Worm (Caenorhabditis elegans) whole organism, L2 larva: ENCODE data around the gene vha-2.

Experiments used
- C34F6.9 ChIP-seq: fragments of 150-350 bp; optimal IDR thresholded peaks from 2 replicates; lab custom pipeline; 2014; ENCODE audit warnings: missing biosample characterization, missing genetic modification characterization
- F13H6.1 ChIP-seq: sonication (generic microtip); optimal IDR thresholded peaks from 2 replicates; lab custom pipeline; 2016; ENCODE audit warnings: missing genetic modification characterization, missing compliant biosample characterization
- R02D3.7 ChIP-seq: fragments of 150-350 bp; optimal IDR thresholded peaks from 2 replicates; lab custom pipeline; 2014; ENCODE audit warnings: missing biosample characterization, missing genetic modification characterization
- Y55F3AM.14 ChIP-seq: fragments of 200-800 bp; sonication (Bioruptor generic); optimal IDR thresholded peaks from 2 replicates; lab custom pipeline; 2018; ENCODE audit warnings: mild to moderate bottlenecking, missing genetic modification characterization, missing compliant biosample characterization
- ZK546.5 ChIP-seq: sonication (generic microtip); optimal IDR thresholded peaks from 2 replicates; lab custom pipeline; 2017; ENCODE audit warnings: missing biosample characterization, missing genetic modification characterization
- alr-1 ChIP-seq: fragments of 150-350 bp; optimal IDR thresholded peaks from 2 replicates; lab custom pipeline; 2014; ENCODE audit warnings: missing biosample characterization, missing genetic modification characterization
- aly-2 ChIP-seq: fragments of 150-350 bp; optimal IDR thresholded peaks from 2 replicates; lab custom pipeline; 2014; ENCODE audit warnings: missing biosample characterization, missing genetic modification characterization
- ama-1 ChIP-seq: fragments of 150-350 bp; optimal IDR thresholded peaks from 2 replicates; lab custom pipeline; 2018; ENCODE audit warnings: inconsistent platforms
- blmp-1 ChIP-seq: sonication (generic microtip); optimal IDR thresholded peaks from 2 replicates; lab custom pipeline; 2017; ENCODE audit warnings: missing genetic modification characterization, mild to moderate bottlenecking, missing compliant biosample characterization, antibody characterized with exemption, moderate library complexity; ENCODE audit not compliant: insufficient read depth
- ceh-16 ChIP-seq: fragments of 150-350 bp; optimal IDR thresholded peaks from 2 replicates; lab custom pipeline; 2014; ENCODE audit warnings: missing biosample characterization, missing genetic modification characterization
- ceh-82 ChIP-seq: fragments of 150-350 bp; optimal IDR thresholded peaks from 2 replicates; lab custom pipeline; 2014; ENCODE audit warnings: missing biosample characterization, missing genetic modification characterization
- crh-2 ChIP-seq: sonication (generic microtip); optimal IDR thresholded peaks from 2 replicates; lab custom pipeline; 2017; ENCODE audit warnings: missing biosample characterization, missing genetic modification characterization
- dmd-4 ChIP-seq: sonication (generic microtip); optimal IDR thresholded peaks from 2 replicates; lab custom pipeline; 2017; ENCODE audit warnings: missing biosample characterization, missing genetic modification characterization
- egl-27 ChIP-seq: sonication (generic microtip); optimal IDR thresholded peaks from 3 replicates; lab custom pipeline; 2017; ENCODE audit warnings: missing biosample characterization, missing genetic modification reagents, missing genetic modification characterization
- elt-1 ChIP-seq: fragments of 150-350 bp; optimal IDR thresholded peaks from 2 replicates; lab custom pipeline; 2014; ENCODE audit warnings: missing biosample characterization, missing genetic modification characterization
- fos-1 ChIP-seq: fragments of 150-350 bp; optimal IDR thresholded peaks from 2 replicates; lab custom pipeline; 2014; ENCODE audit warnings: missing biosample characterization, missing genetic modification characterization
- gmeb-1 ChIP-seq: fragments of 150-350 bp; optimal IDR thresholded peaks from 2 replicates; lab custom pipeline; 2014; ENCODE audit warnings: missing biosample characterization, missing genetic modification characterization
- lin-11 ChIP-seq: fragments of 150-350 bp; sonication (generic microtip); optimal IDR thresholded peaks from 2 replicates; lab custom pipeline; 2014; ENCODE audit warnings: missing biosample characterization, missing genetic modification characterization, inconsistent platforms, mixed read lengths
- lin-39 ChIP-seq: fragments of 150-350 bp; optimal IDR thresholded peaks from 2 replicates; lab custom pipeline; 2014; ENCODE audit warnings: missing biosample characterization, missing genetic modification reagents, missing genetic modification characterization
- lsy-2 ChIP-seq, 2 experiments: fragments of 150-350 bp in 1 of 2; sonication (generic microtip) in 1 of 2; optimal IDR thresholded peaks; 2 replicates each; lab custom pipeline; 2014 to 2017; ENCODE audit warnings: missing biosample characterization in 2 of 2, missing genetic modification characterization in 2 of 2
- mab-5 ChIP-seq: fragments of 150-350 bp; optimal IDR thresholded peaks from 2 replicates; lab custom pipeline; 2014; ENCODE audit warnings: missing biosample characterization, missing genetic modification characterization
- mbf-1 ChIP-seq: sonication (generic microtip); optimal IDR thresholded peaks from 2 replicates; lab custom pipeline; 2017; ENCODE audit warnings: missing biosample characterization, missing genetic modification characterization
- mdl-1 ChIP-seq, 2 experiments: fragments of 150-350 bp in 1 of 2; sonication (generic microtip) in 1 of 2; optimal IDR thresholded peaks; 2 replicates each; lab custom pipeline; 2017; ENCODE audit warnings: missing biosample characterization in 2 of 2, missing genetic modification characterization in 2 of 2
- nhr-11 ChIP-seq: fragments of 150-350 bp; optimal IDR thresholded peaks from 2 replicates; lab custom pipeline; 2014; ENCODE audit warnings: missing biosample characterization, missing genetic modification characterization
- nhr-12 ChIP-seq: fragments of 150-350 bp; optimal IDR thresholded peaks from 2 replicates; lab custom pipeline; 2014; ENCODE audit warnings: missing biosample characterization, missing genetic modification characterization
- nhr-129 ChIP-seq: fragments of 150-350 bp; optimal IDR thresholded peaks from 2 replicates; lab custom pipeline; 2014; ENCODE audit warnings: missing biosample characterization, missing genetic modification characterization
- nhr-21 ChIP-seq: fragments of 150-350 bp; optimal IDR thresholded peaks from 2 replicates; lab custom pipeline; 2014; ENCODE audit warnings: missing biosample characterization, missing genetic modification characterization
- nhr-23 ChIP-seq: fragments of 150-350 bp; optimal IDR thresholded peaks from 2 replicates; lab custom pipeline; 2014; ENCODE audit warnings: missing biosample characterization, missing genetic modification reagents, missing genetic modification characterization
- nhr-25 ChIP-seq: fragments of 150-350 bp; sonication (generic microtip); optimal IDR thresholded peaks from 3 replicates; lab custom pipeline; 2014; ENCODE audit warnings: missing biosample characterization, missing genetic modification characterization
- nhr-6 ChIP-seq: fragments of 150-350 bp; optimal IDR thresholded peaks from 2 replicates; lab custom pipeline; 2014; ENCODE audit warnings: missing biosample characterization, missing genetic modification characterization
- nhr-77 ChIP-seq: fragments of 150-350 bp; optimal IDR thresholded peaks from 2 replicates; lab custom pipeline; 2014; ENCODE audit warnings: missing biosample characterization, missing genetic modification characterization
- peb-1 ChIP-seq: fragments of 150-350 bp; optimal IDR thresholded peaks from 2 replicates; lab custom pipeline; 2014; ENCODE audit warnings: missing biosample characterization, missing genetic modification characterization
- sem-4 ChIP-seq: fragments of 150-350 bp; optimal IDR thresholded peaks from 2 replicates; lab custom pipeline; 2014; ENCODE audit warnings: missing biosample characterization, missing genetic modification reagents, missing genetic modification characterization
- skn-1 ChIP-seq: sonication (generic microtip); optimal IDR thresholded peaks from 2 replicates; lab custom pipeline; 2017; ENCODE audit warnings: missing biosample characterization, missing genetic modification characterization
- sma-9 ChIP-seq, 2 experiments: fragments of 150-350 bp in 1 of 2; sonication (generic microtip) in 1 of 2; optimal IDR thresholded peaks; 2 replicates each; lab custom pipeline; 2014 to 2016; ENCODE audit warnings: missing genetic modification characterization in 2 of 2, mild to moderate bottlenecking in 1 of 2, missing biosample characterization in 1 of 2, missing compliant biosample characterization in 1 of 2, missing genetic modification reagents in 1 of 2, moderate library complexity in 1 of 2
- unc-39 ChIP-seq: fragments of 150-350 bp; optimal IDR thresholded peaks from 2 replicates; lab custom pipeline; 2014; ENCODE audit warnings: missing biosample characterization, missing genetic modification characterization
- zag-1 ChIP-seq: fragments of 150-350 bp; optimal IDR thresholded peaks from 2 replicates; lab custom pipeline; 2014; ENCODE audit warnings: missing biosample characterization, missing genetic modification characterization
- ztf-1 ChIP-seq: fragments of 200-800 bp; sonication (Bioruptor generic); conservative IDR thresholded peaks from 2 replicates; pipeline ENCODE4 v1.3.6; 2022; ENCODE audit warnings: missing genetic modification characterization, missing compliant biosample characterization
- ztf-4 ChIP-seq: fragments of 150-350 bp; optimal IDR thresholded peaks from 2 replicates; lab custom pipeline; 2014; ENCODE audit warnings: missing biosample characterization, missing genetic modification characterization

The vha-2 gene

DNA sequence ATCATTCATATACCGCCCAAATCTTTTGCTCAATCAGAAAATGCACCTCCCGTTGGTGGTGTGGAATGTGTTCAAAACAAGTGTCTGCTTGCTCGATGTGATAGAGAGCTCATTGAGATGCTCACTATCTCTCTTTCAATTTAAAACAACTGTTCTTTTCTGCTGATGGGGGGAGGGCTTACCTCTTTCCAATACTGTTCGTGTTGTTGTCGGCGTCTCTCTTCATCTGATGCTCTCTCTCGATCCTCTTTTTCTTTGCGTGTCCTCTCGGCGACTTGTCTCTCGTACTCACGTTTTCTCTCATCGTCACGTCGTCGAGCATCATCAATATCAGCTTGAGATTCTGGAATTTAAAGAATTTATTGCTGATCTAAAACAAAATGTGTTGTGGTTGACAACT is 40.0 kb upstream of the vha-2 start:
- peak; percentile 31 for TF ChIP-seq nhr-129
- no peak for TF ChIP-seq nhr-11 (tag; lab: Kevin White, UChicago)
- no peak for TF ChIP-seq nhr-21 (tag; lab: Kevin White, UChicago)
- peak in 1 of 2 experiments; percentile 33 for TF ChIP-seq lsy-2 (tag; optimal IDR thresholded peaks at IDR 0.05; lab: Kevin White, UChicago)
- TF ChIP-seq Y55F3AM.14 = no peak
- peak; percentile 50 for TF ChIP-seq sma-9 (GFP tag; optimal IDR thresholded peaks at IDR 0.05; lab: Kevin White, UChicago)
- TF ChIP-seq sma-9 (tag; optimal IDR thresholded peaks at IDR 0.05; lab: Kevin White, UChicago) = no peak
- peak; percentile 48 for TF ChIP-seq C34F6.9 (tag; lab: Kevin White, UChicago)
- peak; percentile 73 for TF ChIP-seq F13H6.1 (tag; lab: Kevin White, UChicago)
- TF ChIP-seq nhr-25 (tag; lab: Kevin White, UChicago) = no peak

- TF ChIP-seq ceh-82 (tag; lab: Kevin White, UChicago) = no peak
- no peak for TF ChIP-seq dmd-4
- no peak for TF ChIP-seq sem-4 (tag; lab: Kevin White, UChicago)
- TF ChIP-seq lsy-2 (tag; optimal IDR thresholded peaks at IDR 0.05; lab: Kevin White, UChicago) = no peak
- TF ChIP-seq ama-1 (lab: Kevin White, UChicago) = no peak
- TF ChIP-seq blmp-1 = no peak
- no peak for TF ChIP-seq egl-27
- TF ChIP-seq skn-1 (tag; lab: Kevin White, UChicago) = no peak
- TF ChIP-seq ztf-4 = no peak
- no peak for TF ChIP-seq C34F6.9 (tag; lab: Kevin White, UChicago)
- TF ChIP-seq fos-1 (tag; lab: Kevin White, UChicago) = no peak
- TF ChIP-seq lin-11 (tag; lab: Kevin White, UChicago) = no peak
- TF ChIP-seq elt-1 = no peak
- TF ChIP-seq F13H6.1 (tag; lab: Kevin White, UChicago) = no peak
- no peak for TF ChIP-seq ZK546.5 (tag; lab: Kevin White, UChicago)
These were observed 38.7 kb upstream of the vha-2 start, which contains the start of gene T05G5.1 for ce11 chrIII:9743239-9743638. Gene T05G5.1 (minus strand): TSS chrIII:9743339.

DNA sequence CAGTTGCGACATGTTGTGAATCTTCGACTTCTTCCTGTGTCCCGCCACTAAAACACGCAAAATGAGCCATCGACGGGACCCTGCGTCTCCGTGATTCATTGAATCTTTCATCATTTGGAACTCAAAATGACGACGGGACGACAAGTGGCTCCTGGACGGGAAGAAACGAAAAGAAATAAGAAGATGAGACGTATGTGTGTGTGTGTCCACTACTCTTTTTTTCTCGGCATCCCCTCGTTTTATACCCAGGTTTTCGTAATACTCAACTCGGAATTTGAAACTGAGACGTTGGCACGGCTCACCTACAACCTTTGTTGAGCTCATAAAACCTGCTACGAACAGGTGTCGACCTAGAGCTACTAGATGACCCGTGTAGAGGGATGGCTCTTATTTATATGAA is 37.4 kb upstream of the vha-2 start:
- TF ChIP-seq lin-39 (tag; lab: Kevin White, UChicago) (no peak), ztf-4 (no peak), ztf-1 (GFP tag; lab: Robert Waterston, UW) (no peak), unc-39 (tag; lab: Kevin White, UChicago) (no peak), lin-11 (tag; lab: Kevin White, UChicago) (no peak), blmp-1 (no peak), egl-27 (no peak), mab-5 (tag; lab: Kevin White, UChicago) (no peak), mdl-1 (tag; optimal IDR thresholded peaks at IDR 0.05; lab: Kevin White, UChicago) (no peak), alr-1 (tag; lab: Kevin White, UChicago) (no peak), Y55F3AM.14 (no peak), lsy-2 (tag; optimal IDR thresholded peaks at IDR 0.05; lab: Kevin White, UChicago) (peak in 1 of 2 experiments; percentile 16), fos-1 (tag; lab: Kevin White, UChicago) (no peak), gmeb-1 (tag; lab: Kevin White, UChicago) (no peak), nhr-21 (tag; lab: Kevin White, UChicago) (no peak), nhr-77 (no peak), nhr-25 (tag; lab: Kevin White, UChicago) (no peak), nhr-23 (no peak), R02D3.7 (tag; lab: Kevin White, UChicago) (no peak), peb-1 (tag; lab: Kevin White, UChicago) (no peak), F13H6.1 (tag; lab: Kevin White, UChicago) (peak; percentile 72), skn-1 (tag; lab: Kevin White, UChicago) (no peak), aly-2 (tag; lab: Kevin White, UChicago) (no peak), zag-1 (no peak), sma-9 (GFP tag; optimal IDR thresholded peaks at IDR 0.05; lab: Kevin White, UChicago) (peak; percentile 10), sma-9 (tag; optimal IDR thresholded peaks at IDR 0.05; lab: Kevin White, UChicago) (no peak), dmd-4 (no peak), mbf-1 (tag; lab: Kevin White, UChicago) (no peak), ceh-82 (tag; lab: Kevin White, UChicago) (no peak), nhr-12 (tag; lab: Kevin White, UChicago) (no peak), ceh-16 (no peak), elt-1 (no peak), nhr-6 (tag; lab: Kevin White, UChicago) (no peak), nhr-129 (peak; percentile 59), crh-2 (tag; lab: Kevin White, UChicago) (no peak), ama-1 (lab: Kevin White, UChicago) (no peak), C34F6.9 (tag; lab: Kevin White, UChicago) (peak; percentile 41), sem-4 (tag; lab: Kevin White, UChicago) (no peak)
